Fruit fly (Drosophila melanogaster): ENCODE data around the gene CG32277.

dm6 chr3L:3206263-3206662 lies 1.0 kb upstream of the CG32277 start, which contains the start of gene CG33160:
- TF ChIP-seq Hr39 (GFP tag; optimal IDR thresholded peaks at IDR 0.05) (no peak), spab (GFP tag; optimal IDR thresholded peaks at IDR 0.05) (no peak), CG32006 (GFP tag; optimal IDR thresholded peaks at IDR 0.05) (no peak), ss (GFP tag; optimal IDR thresholded peaks at IDR 0.05) (no peak)
